Worm (Caenorhabditis elegans) whole organism, young adult: Measurements from ENCODE around the gene ncs-6.

Experiments
- B0035.1 ChIP-seq: sonication (generic microtip); optimal IDR thresholded peaks from 2 replicates; lab custom pipeline; 2016; ENCODE audit warnings: missing genetic modification characterization, mild to moderate bottlenecking, missing compliant biosample characterization, missing genotype, missing genetic modification reagents
- D2030.7 ChIP-seq: fragments of 200-800 bp; sonication (Bioruptor generic); IDR thresholded peaks from 2 replicates; pipeline ENCODE4 v1.3.6; 2022; ENCODE audit warnings: missing genetic modification reagents, missing genetic modification characterization, missing compliant biosample characterization
- F10E7.11 ChIP-seq: sonication (generic microtip); optimal IDR thresholded peaks from 2 replicates; lab custom pipeline; 2017; ENCODE audit warnings: mild to moderate bottlenecking, missing genetic modification characterization, moderate library complexity, missing compliant biosample characterization
- F22D6.2 ChIP-seq: sonication (generic microtip); optimal IDR thresholded peaks from 2 replicates; lab custom pipeline; 2016; ENCODE audit warnings: mild to moderate bottlenecking, missing genetic modification characterization, missing compliant biosample characterization
- F57A8.1 ChIP-seq: fragments of 200-800 bp; sonication (Bioruptor generic); optimal IDR thresholded peaks from 2 replicates; lab custom pipeline; 2018; ENCODE audit warnings: mild to moderate bottlenecking, missing genetic modification characterization, moderate library complexity, missing compliant biosample characterization
- F57C9.4 ChIP-seq: sonication (generic microtip); optimal IDR thresholded peaks from 2 replicates; lab custom pipeline; 2017; ENCODE audit warnings: mild to moderate bottlenecking, missing genetic modification characterization, missing compliant biosample characterization
- T07F8.4 ChIP-seq: sonication (generic microtip); optimal IDR thresholded peaks from 2 replicates; lab custom pipeline; 2016; ENCODE audit warnings: mild to moderate bottlenecking, missing genetic modification characterization, moderate library complexity, missing compliant biosample characterization
- T26A5.8 ChIP-seq: sonication (generic microtip); optimal IDR thresholded peaks from 2 replicates; lab custom pipeline; 2016; ENCODE audit warnings: missing genetic modification characterization, missing compliant biosample characterization
- Y56A3A.18 ChIP-seq: fragments of 200-800 bp; sonication (Bioruptor generic); IDR thresholded peaks from 2 replicates; pipeline ENCODE4 v1.3.6; 2022; ENCODE audit warnings: missing genetic modification reagents, missing genetic modification characterization, missing compliant biosample characterization
- Y79H2A.3 ChIP-seq: fragments of 200-800 bp; sonication (Bioruptor generic); conservative IDR thresholded peaks from 2 replicates; pipeline ENCODE4 v1.3.6; 2022; ENCODE audit warnings: missing genetic modification reagents, missing genetic modification characterization, missing compliant biosample characterization
- ZK185.1 ChIP-seq: sonication (generic microtip); optimal IDR thresholded peaks from 2 replicates; lab custom pipeline; 2016; ENCODE audit warnings: mild to moderate bottlenecking, missing genetic modification characterization, missing compliant biosample characterization; ENCODE audit not compliant: poor library complexity, severe bottlenecking
- aptf-3 ChIP-seq: fragments of 200-800 bp; sonication (Bioruptor generic); IDR thresholded peaks from 2 replicates; pipeline ENCODE4 v1.3.6; 2022; ENCODE audit warnings: missing genetic modification characterization, missing compliant biosample characterization
- bed-2 ChIP-seq: fragments of 200-800 bp; sonication (Bioruptor generic); IDR thresholded peaks from 2 replicates; pipeline ENCODE4 v1.3.6; 2022; ENCODE audit warnings: missing genetic modification reagents, missing genetic modification characterization, missing compliant biosample characterization
- cebp-1 ChIP-seq, 2 experiments: fragments of 200-800 bp in 1 of 2; sonication (Bioruptor generic) in 1 of 2; sonication (generic microtip) in 1 of 2; IDR thresholded peaks in 1 of 2; optimal IDR thresholded peaks in 1 of 2; 2 replicates each; pipeline versions ENCODE4 v1.3.6 to Lab custom; 2017 to 2022; ENCODE audit warnings: missing compliant biosample characterization in 2 of 2, missing genetic modification characterization in 2 of 2, mild to moderate bottlenecking in 1 of 2, missing genetic modification reagents in 1 of 2, moderate library complexity in 1 of 2
- cebp-2 ChIP-seq: fragments of 200-800 bp; sonication (Bioruptor generic); IDR thresholded peaks from 2 replicates; pipeline ENCODE4 v1.3.6; 2022; ENCODE audit warnings: missing genetic modification characterization, missing compliant biosample characterization
- ceh-27 ChIP-seq: fragments of 200-800 bp; sonication (Bioruptor generic); optimal IDR thresholded peaks from 2 replicates; lab custom pipeline; 2018; ENCODE audit warnings: mild to moderate bottlenecking, missing genetic modification characterization, moderate library complexity, missing compliant biosample characterization
- die-1 ChIP-seq: sonication (generic microtip); optimal IDR thresholded peaks from 2 replicates; lab custom pipeline; 2016; ENCODE audit warnings: missing genotype, mild to moderate bottlenecking, missing genetic modification characterization, missing compliant biosample characterization
- dpff-1 ChIP-seq: sonication (generic microtip); optimal IDR thresholded peaks from 2 replicates; lab custom pipeline; 2017; ENCODE audit warnings: mild to moderate bottlenecking, missing genetic modification characterization, missing compliant biosample characterization
- efl-1 ChIP-seq: fragments of 150-350 bp; optimal IDR thresholded peaks from 2 replicates; lab custom pipeline; 2014; ENCODE audit warnings: missing biosample characterization, missing genetic modification reagents, missing genetic modification characterization
- egl-18 ChIP-seq: fragments of 200-800 bp; sonication (Bioruptor generic); IDR thresholded peaks from 2 replicates; pipeline ENCODE4 v1.3.6; 2022; ENCODE audit warnings: missing genetic modification reagents, missing genetic modification characterization, missing compliant biosample characterization
- egl-44 ChIP-seq: fragments of 200-800 bp; sonication (Bioruptor generic); IDR thresholded peaks from 2 replicates; pipeline ENCODE4 v1.3.6; 2022; ENCODE audit warnings: missing genetic modification reagents, missing genetic modification characterization, missing compliant biosample characterization
- fkh-3 ChIP-seq: sonication (generic microtip); optimal IDR thresholded peaks from 2 replicates; lab custom pipeline; 2016; ENCODE audit warnings: mild to moderate bottlenecking, missing genetic modification characterization, missing compliant biosample characterization
- hlh-26 ChIP-seq: fragments of 200-800 bp; sonication (Bioruptor generic); conservative IDR thresholded peaks from 2 replicates; pipeline ENCODE4 v1.3.6; 2022; ENCODE audit warnings: missing genetic modification reagents, missing genetic modification characterization, missing compliant biosample characterization
- hrde-1 ChIP-seq: sonication (generic microtip); optimal IDR thresholded peaks from 2 replicates; lab custom pipeline; 2016; ENCODE audit warnings: missing genetic modification characterization, mild to moderate bottlenecking, missing compliant biosample characterization, moderate library complexity, missing genotype, missing genetic modification reagents, borderline replicate concordance
- hsf-1 ChIP-seq: fragments of 200-800 bp; sonication (Bioruptor generic); IDR thresholded peaks from 2 replicates; pipeline ENCODE4 v1.3.6; 2022; ENCODE audit warnings: missing genetic modification reagents, missing genetic modification characterization, missing compliant biosample characterization
- let-526 ChIP-seq: fragments of 200-800 bp; sonication (Bioruptor generic); IDR thresholded peaks from 2 replicates; pipeline ENCODE4 v1.3.6; 2022; ENCODE audit warnings: missing genetic modification reagents, missing genetic modification characterization, missing compliant biosample characterization
- lin-35 ChIP-seq, 3 experiments: fragments of 150-350 bp in 2 of 3; sonication (generic microtip) in 1 of 3; optimal IDR thresholded peaks; 2 replicates each; lab custom pipeline; 2014 to 2018; ENCODE audit warnings: missing biosample characterization in 3 of 3, missing genetic modification characterization in 3 of 3, missing genetic modification reagents in 3 of 3
- lin-54 ChIP-seq: fragments of 200-800 bp; sonication (Bioruptor generic); optimal IDR thresholded peaks from 2 replicates; lab custom pipeline; 2018; ENCODE audit warnings: mild to moderate bottlenecking, missing genetic modification characterization, missing compliant biosample characterization
- lsl-1 ChIP-seq: fragments of 200-800 bp; sonication (Bioruptor generic); optimal IDR thresholded peaks from 2 replicates; lab custom pipeline; 2018; ENCODE audit warnings: mild to moderate bottlenecking, missing genetic modification characterization, moderate library complexity, missing compliant biosample characterization
- madf-3 ChIP-seq: fragments of 200-800 bp; sonication (Bioruptor generic); IDR thresholded peaks from 2 replicates; pipeline ENCODE4 v1.3.6; 2022; ENCODE audit warnings: missing genetic modification reagents, missing genetic modification characterization, missing compliant biosample characterization
- madf-6 ChIP-seq: fragments of 200-800 bp; sonication (Bioruptor generic); IDR thresholded peaks from 2 replicates; pipeline ENCODE4 v1.3.6; 2022; ENCODE audit warnings: missing genetic modification reagents, missing genetic modification characterization, missing compliant biosample characterization
- mes-4 ChIP-seq: sonication (generic microtip); optimal IDR thresholded peaks from 2 replicates; lab custom pipeline; 2016; ENCODE audit warnings: missing genotype, missing genetic modification characterization, missing compliant biosample characterization
- nfya-2 ChIP-seq: fragments of 200-800 bp; sonication (Bioruptor generic); IDR thresholded peaks from 2 replicates; pipeline ENCODE4 v1.3.6; 2022; ENCODE audit warnings: missing genetic modification reagents, missing genetic modification characterization, missing compliant biosample characterization
- nfyb-1 ChIP-seq: fragments of 200-800 bp; sonication (Bioruptor generic); IDR thresholded peaks from 2 replicates; pipeline ENCODE4 v1.3.6; 2022; ENCODE audit warnings: missing genetic modification reagents, missing genetic modification characterization, missing compliant biosample characterization
- nhr-80 ChIP-seq: sonication (generic microtip); optimal IDR thresholded peaks from 2 replicates; lab custom pipeline; 2016; ENCODE audit warnings: missing genetic modification characterization, missing compliant biosample characterization
- pbrm-1 ChIP-seq: fragments of 200-800 bp; sonication (Bioruptor generic); IDR thresholded peaks from 2 replicates; pipeline ENCODE4 v1.3.6; 2022; ENCODE audit warnings: missing genetic modification reagents, missing genetic modification characterization, missing compliant biosample characterization
- rec-8 ChIP-seq, 2 experiments: sonication (generic microtip); optimal IDR thresholded peaks; 2 replicates each; lab custom pipeline; 2016; ENCODE audit warnings: mild to moderate bottlenecking in 2 of 2, missing genetic modification characterization in 2 of 2, missing genetic modification reagents in 2 of 2, missing genotype in 2 of 2, missing biosample characterization in 1 of 2, missing compliant biosample characterization in 1 of 2, moderate library complexity in 1 of 2
- repo-1 ChIP-seq: sonication (generic microtip); optimal IDR thresholded peaks from 2 replicates; lab custom pipeline; 2017; ENCODE audit warnings: mild to moderate bottlenecking, missing genetic modification characterization, missing compliant biosample characterization
- sdz-38 ChIP-seq: sonication (generic microtip); optimal IDR thresholded peaks from 2 replicates; lab custom pipeline; 2016; ENCODE audit warnings: missing genotype, missing genetic modification characterization, missing compliant biosample characterization
- somi-1 ChIP-seq: fragments of 200-800 bp; sonication (Bioruptor generic); optimal IDR thresholded peaks from 2 replicates; lab custom pipeline; 2018; ENCODE audit warnings: mild to moderate bottlenecking, missing genetic modification characterization, missing compliant biosample characterization
- sptf-2 ChIP-seq: fragments of 200-800 bp; sonication (Bioruptor generic); optimal IDR thresholded peaks from 2 replicates; lab custom pipeline; 2018; ENCODE audit warnings: mild to moderate bottlenecking, missing genetic modification characterization, missing compliant biosample characterization
- tbx-9 ChIP-seq: sonication (generic microtip); optimal IDR thresholded peaks from 2 replicates; lab custom pipeline; 2016; ENCODE audit warnings: borderline replicate concordance, missing genetic modification characterization, inconsistent platforms, missing compliant biosample characterization
- unc-130 ChIP-seq: sonication (generic microtip); optimal IDR thresholded peaks from 2 replicates; lab custom pipeline; 2016; ENCODE audit warnings: missing genetic modification reagents, missing genetic modification characterization, missing compliant biosample characterization
- zim-3 ChIP-seq: sonication (generic microtip); optimal IDR thresholded peaks from 2 replicates; lab custom pipeline; 2017; ENCODE audit warnings: mild to moderate bottlenecking, missing genetic modification characterization, moderate library complexity, missing compliant biosample characterization
- ztf-22 ChIP-seq: fragments of 200-800 bp; sonication (Bioruptor generic); optimal IDR thresholded peaks from 2 replicates; lab custom pipeline; 2018; ENCODE audit warnings: mild to moderate bottlenecking, missing genetic modification characterization, moderate library complexity, missing compliant biosample characterization
- ztf-25 ChIP-seq: fragments of 200-800 bp; sonication (Bioruptor generic); IDR thresholded peaks from 2 replicates; pipeline ENCODE4 v1.3.6; 2022; ENCODE audit warnings: missing genetic modification reagents, missing genetic modification characterization, missing compliant biosample characterization
- ztf-26 ChIP-seq: sonication (generic microtip); optimal IDR thresholded peaks from 2 replicates; lab custom pipeline; 2017; ENCODE audit warnings: missing genetic modification characterization, missing compliant biosample characterization
- ztf-3 ChIP-seq: fragments of 200-800 bp; sonication (Bioruptor generic); optimal IDR thresholded peaks from 2 replicates; lab custom pipeline; 2018; ENCODE audit warnings: mild to moderate bottlenecking, missing genetic modification characterization, missing compliant biosample characterization
- ztf-6 ChIP-seq: fragments of 200-800 bp; sonication (Bioruptor generic); IDR thresholded peaks from 2 replicates; pipeline ENCODE4 v1.3.6; 2022; ENCODE audit warnings: missing genetic modification reagents, missing genetic modification characterization, missing compliant biosample characterization

ncs-6 gene

DNA sequence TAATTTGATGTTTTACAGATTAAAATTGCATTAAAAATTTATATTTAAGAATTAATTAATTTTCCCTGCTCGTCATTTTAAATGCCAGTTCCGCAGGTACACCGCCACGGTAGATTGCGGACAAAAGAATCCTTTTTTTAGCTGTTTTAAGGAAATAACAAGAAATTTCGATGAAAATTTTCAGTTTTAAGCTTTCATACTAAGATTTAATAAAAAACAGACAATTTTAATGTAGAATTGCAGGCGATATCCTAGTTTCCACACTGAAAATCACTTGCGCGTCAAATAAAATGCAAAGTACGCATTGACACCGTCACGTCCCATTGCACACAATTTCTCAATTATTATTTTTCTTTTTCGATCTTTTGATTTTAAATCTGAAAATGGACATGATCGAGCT is 25.1 kb upstream of the ncs-6 start, which contains the start of gene dnc-3 (continued):
- TF ChIP-seq lin-35 (GFP tag; optimal IDR thresholded peaks at IDR 0.05; lab: Kevin White, UChicago) (peak in 1 of 3 experiments; percentile 31), let-526 (GFP tag; lab: Robert Waterston, UW) (no peak), ZK185.1 (tag; lab: Kevin White, UChicago) (no peak), madf-3 (GFP tag; lab: Robert Waterston, UW) (no peak), T07F8.4 (no peak), ztf-22 (GFP tag; lab: Kevin White, UChicago) (no peak), ztf-3 (GFP tag; lab: Kevin White, UChicago) (no peak), dpff-1 (no peak), rec-8 (tag; optimal IDR thresholded peaks at IDR 0.05; lab: Kevin White, UChicago) (no peak), efl-1 (GFP tag; lab: Kevin White, UChicago) (peak; percentile 24), F22D6.2 (tag; lab: Kevin White, UChicago) (no peak), nfya-2 (GFP tag; lab: Robert Waterston, UW) (no peak), tbx-9 (tag; lab: Kevin White, UChicago) (no peak), F57C9.4 (tag; lab: Kevin White, UChicago) (no peak), ztf-26 (tag; lab: Kevin White, UChicago) (peak; percentile 37), lin-54 (GFP tag; lab: Kevin White, UChicago) (peak; percentile 42), T26A5.8 (no peak), madf-6 (GFP tag; lab: Robert Waterston, UW) (peak; percentile 73; the same call in 1 of the 2 replicates), fkh-3 (tag; lab: Kevin White, UChicago) (no peak), mes-4 (tag; lab: Kevin White, UChicago) (no peak), cebp-1 (GFP tag; IDR thresholded peaks at IDR 0.05; lab: Robert Waterston, UW) (0 out of 2 replicates have a peak, but pooled peaks have one; percentile 20), cebp-1 (tag; optimal IDR thresholded peaks at IDR 0.05; lab: Kevin White, UChicago) (peak; percentile 79), ztf-25 (GFP tag; lab: Robert Waterston, UW) (no peak), F57A8.1 (GFP tag; lab: Kevin White, UChicago) (no peak), egl-44 (GFP tag; lab: Robert Waterston, UW) (no peak), zim-3 (tag; lab: Kevin White, UChicago) (no peak), hrde-1 (no peak), ztf-6 (GFP tag; lab: Robert Waterston, UW) (no peak), pbrm-1 (GFP tag; lab: Robert Waterston, UW) (0 out of 2 replicates have a peak, but pooled peaks have one; percentile 22), hlh-26 (GFP tag; lab: Robert Waterston, UW) (no peak), repo-1 (tag; lab: Kevin White, UChicago) (no peak), egl-18 (GFP tag; lab: Robert Waterston, UW) (no peak), hsf-1 (GFP tag; lab: Robert Waterston, UW) (no peak), sdz-38 (no peak), nfyb-1 (no peak), ceh-27 (GFP tag; lab: Kevin White, UChicago) (no peak), Y56A3A.18 (GFP tag; lab: Robert Waterston, UW) (no peak), somi-1 (GFP tag; lab: Kevin White, UChicago) (no peak), D2030.7 (GFP tag; lab: Robert Waterston, UW) (no peak; the same call in 1 of the 2 replicates), lsl-1 (GFP tag; lab: Kevin White, UChicago) (peak; percentile 61), unc-130 (no peak), die-1 (no peak), bed-2 (GFP tag; lab: Robert Waterston, UW) (no peak), aptf-3 (GFP tag; lab: Robert Waterston, UW) (no peak), F10E7.11 (tag; lab: Kevin White, UChicago) (no peak), nhr-80 (no peak), cebp-2 (GFP tag; lab: Robert Waterston, UW) (no peak), B0035.1 (tag; lab: Kevin White, UChicago) (no peak), Y79H2A.3 (no peak), sptf-2 (GFP tag; lab: Kevin White, UChicago) (no peak)
